Worm (Caenorhabditis elegans) whole organism, L2 larva: ENCODE data around the gene znf-782.

Experiments
- lsy-2 ChIP-seq, 2 experiments: fragments of 150-350 bp in 1 of 2; sonication (generic microtip) in 1 of 2; optimal IDR thresholded peaks; 2 replicates each; lab custom pipeline; 2014 to 2017; ENCODE audit warnings: missing biosample characterization in 2 of 2, missing genetic modification characterization in 2 of 2
- nhr-77 ChIP-seq: fragments of 150-350 bp; optimal IDR thresholded peaks from 2 replicates; lab custom pipeline; 2014; ENCODE audit warnings: missing biosample characterization, missing genetic modification characterization
- ztf-11 ChIP-seq: sonication (generic microtip); optimal IDR thresholded peaks from 2 replicates; lab custom pipeline; 2017; ENCODE audit warnings: missing biosample characterization, missing genetic modification characterization

ce11 chrIV:1013233-1013798 lies 54.0 kb downstream of the znf-782 start:
- TF ChIP-seq nhr-77 (tag; lab: Kevin White, UChicago) (no peak), ztf-11 (no peak), lsy-2 (tag; optimal IDR thresholded peaks at IDR 0.05; lab: Kevin White, UChicago) (no peak)
